Fruit fly (Drosophila melanogaster) whole organism, embryonic: Measurements from ENCODE around the gene CG3634.
A peak's percentile ranks its signal among the peaks of the same experiment; 100 is the strongest.

ENCODE experiments used
- B-H2 ChIP-seq: fragments of 200-800 bp; sonication (Bioruptor generic); optimal IDR thresholded peaks from 2 replicates; lab custom pipeline; 2018; ENCODE audit warnings: missing biosample characterization, mild to moderate bottlenecking, missing genetic modification characterization
- CG10147 ChIP-seq: fragments of 200-800 bp; sonication (Bioruptor generic); optimal IDR thresholded peaks from 2 replicates; lab custom pipeline; 2019; ENCODE audit warnings: missing biosample characterization, mild to moderate bottlenecking, missing genetic modification characterization, moderate library complexity
- CG10431 ChIP-seq: fragments of 200-800 bp; sonication (Bioruptor generic); optimal IDR thresholded peaks from 3 replicates; lab custom pipeline; 2018; ENCODE audit warnings: missing biosample characterization, mild to moderate bottlenecking, missing genetic modification characterization
- CG11085 ChIP-seq: fragments of 200-800 bp; sonication (Bioruptor generic); IDR thresholded peaks from 2 replicates; pipeline ENCODE4 v1.3.6; 2022; ENCODE audit warnings: missing biosample characterization, missing genetic modification characterization
- CG2129 ChIP-seq: fragments of 200-800 bp; sonication (Bioruptor generic); IDR thresholded peaks from 2 replicates; pipeline ENCODE4 v1.3.6; 2022; ENCODE audit warnings: missing biosample characterization, missing genetic modification characterization; ENCODE audit not compliant: partially characterized antibody
- CG2889 ChIP-seq: fragments of 200-800 bp; sonication (Bioruptor generic); IDR thresholded peaks from 3 replicates; pipeline ENCODE4 v1.3.6; 2022; ENCODE audit warnings: missing biosample characterization, missing genetic modification characterization
- CG34376 ChIP-seq: fragments of 200-800 bp; sonication (Bioruptor generic); optimal IDR thresholded peaks from 2 replicates; lab custom pipeline; 2018; ENCODE audit warnings: missing biosample characterization, mild to moderate bottlenecking, missing genetic modification characterization
- CG3995 ChIP-seq: fragments of 200-800 bp; sonication (Bioruptor generic); optimal IDR thresholded peaks from 3 replicates; lab custom pipeline; 2016; ENCODE audit warnings: missing biosample characterization, missing genetic modification characterization
- CG6689 ChIP-seq: fragments of 200-800 bp; sonication (Bioruptor generic); IDR thresholded peaks from 2 replicates; pipeline ENCODE4 v1.3.6; 2022; ENCODE audit warnings: missing biosample characterization, missing genetic modification characterization
- CG7745 ChIP-seq: fragments of 200-800 bp; sonication (Bioruptor generic); optimal IDR thresholded peaks from 2 replicates; lab custom pipeline; 2018; ENCODE audit warnings: missing biosample characterization, mild to moderate bottlenecking, missing genetic modification characterization, moderate library complexity
- CG9876 ChIP-seq: fragments of 200-800 bp; sonication (Bioruptor generic); optimal IDR thresholded peaks from 2 replicates; lab custom pipeline; 2016; ENCODE audit warnings: missing biosample characterization, missing genetic modification characterization
- D19A ChIP-seq: fragments of 200-800 bp; optimal IDR thresholded peaks from 3 replicates; lab custom pipeline; 2019; ENCODE audit warnings: missing biosample characterization, mild to moderate bottlenecking, missing genetic modification characterization, moderate library complexity
- Doc3 ChIP-seq: fragments of 200-800 bp; sonication (Bioruptor generic); IDR thresholded peaks from 3 replicates; pipeline ENCODE4 v1.3.6; 2022; ENCODE audit warnings: missing biosample characterization, missing genetic modification characterization; ENCODE audit not compliant: partially characterized antibody
- Fer1 ChIP-seq: fragments of 200-800 bp; sonication (Bioruptor generic); optimal IDR thresholded peaks from 2 replicates; lab custom pipeline; 2017; ENCODE audit warnings: missing biosample characterization, mild to moderate bottlenecking, missing genetic modification characterization
- Gsc ChIP-seq: fragments of 200-800 bp; sonication (Bioruptor generic); IDR thresholded peaks from 2 replicates; pipeline ENCODE4 v1.3.6; 2022; ENCODE audit warnings: missing biosample characterization, missing genetic modification characterization
- Hr51 ChIP-seq, 2 experiments: fragments of 200-800 bp; sonication (Bioruptor generic); optimal IDR thresholded peaks; 2 replicates in 1 of 2; 3 replicates in 1 of 2; lab custom pipeline; 2016 to 2018; ENCODE audit warnings: missing biosample characterization in 2 of 2, missing genetic modification characterization in 2 of 2, mild to moderate bottlenecking in 1 of 2, moderate library complexity in 1 of 2
- NC2α ChIP-seq: fragments of 200-800 bp; sonication (Bioruptor generic); optimal IDR thresholded peaks from 2 replicates; lab custom pipeline; 2016; ENCODE audit warnings: missing biosample characterization, missing genetic modification characterization
- Opbp ChIP-seq: fragments of 200-800 bp; sonication (Bioruptor generic); IDR thresholded peaks from 3 replicates; pipeline ENCODE4 v1.3.6; 2022; ENCODE audit warnings: missing biosample characterization, missing genetic modification characterization; ENCODE audit not compliant: partially characterized antibody
- Six4 ChIP-seq: fragments of 200-800 bp; sonication (Bioruptor generic); optimal IDR thresholded peaks from 2 replicates; lab custom pipeline; 2016; ENCODE audit warnings: missing biosample characterization, missing genetic modification characterization
- Sry-β ChIP-seq: fragments of 200-800 bp; sonication (Bioruptor generic); optimal IDR thresholded peaks from 2 replicates; lab custom pipeline; 2018; ENCODE audit warnings: missing biosample characterization, mild to moderate bottlenecking, missing genetic modification characterization, moderate library complexity
- Stat92E ChIP-seq, 3 experiments: fragments of >200 bp in 2 of 3; fragments of 200-800 bp in 1 of 3; sonication (Bioruptor generic) in 1 of 3; optimal IDR thresholded peaks; 2 replicates each; lab custom pipeline; 2017 to 2019; ENCODE audit warnings: missing biosample characterization in 3 of 3, missing genetic modification characterization in 3 of 3, mild to moderate bottlenecking in 1 of 3, moderate library complexity in 1 of 3
- ara ChIP-seq: fragments of 200-800 bp; sonication (Bioruptor generic); IDR thresholded peaks from 2 replicates; pipeline ENCODE4 v1.3.6; 2022; ENCODE audit warnings: missing biosample characterization, missing genetic modification characterization
- bbx ChIP-seq: fragments of 200-800 bp; sonication (Bioruptor generic); IDR thresholded peaks from 2 replicates; pipeline ENCODE4 v1.3.6; 2022; ENCODE audit warnings: missing biosample characterization, missing genetic modification characterization; ENCODE audit not compliant: partially characterized antibody
- cato ChIP-seq: fragments of 200-800 bp; sonication (Bioruptor generic); optimal IDR thresholded peaks from 2 replicates; lab custom pipeline; 2016; ENCODE audit warnings: missing biosample characterization, missing genetic modification characterization, borderline replicate concordance
- chif ChIP-seq, 2 experiments: fragments of 200-800 bp; sonication (Bioruptor generic); optimal IDR thresholded peaks; 3 replicates each; lab custom pipeline; 2016; ENCODE audit warnings: missing biosample characterization in 2 of 2, missing genetic modification characterization in 2 of 2
- disco-r ChIP-seq: fragments of 200-800 bp; sonication (Bioruptor generic); optimal IDR thresholded peaks from 2 replicates; lab custom pipeline; 2016; ENCODE audit warnings: missing biosample characterization, missing genetic modification characterization
- esg ChIP-seq: fragments of 200-800 bp; sonication (Bioruptor generic); conservative IDR thresholded peaks from 2 replicates; pipeline ENCODE4 v1.3.6; 2022; ENCODE audit warnings: missing biosample characterization, missing genetic modification characterization
- fd96Cb ChIP-seq: fragments of 200-800 bp; sonication (Bioruptor generic); optimal IDR thresholded peaks from 2 replicates; lab custom pipeline; 2018; ENCODE audit warnings: missing biosample characterization, mild to moderate bottlenecking, missing genetic modification characterization, moderate library complexity
- h ChIP-seq: fragments of >200 bp; optimal IDR thresholded peaks from 2 replicates; lab custom pipeline; 2017
- insv ChIP-seq, 2 experiments: fragments of 200-800 bp; sonication (Bioruptor generic); optimal IDR thresholded peaks; 3 replicates each; lab custom pipeline; 2016 to 2018; ENCODE audit warnings: missing biosample characterization in 2 of 2, missing genetic modification characterization in 2 of 2
- kah ChIP-seq: fragments of 200-800 bp; sonication (Bioruptor generic); optimal IDR thresholded peaks from 2 replicates; lab custom pipeline; 2018; ENCODE audit warnings: missing biosample characterization, mild to moderate bottlenecking, missing genetic modification characterization
- nom ChIP-seq: fragments of 200-800 bp; sonication (Bioruptor generic); optimal IDR thresholded peaks from 2 replicates; lab custom pipeline; 2017; ENCODE audit warnings: missing biosample characterization, missing genetic modification characterization, mild to moderate bottlenecking, moderate library complexity, missing genetic modification reagents
- pan ChIP-seq, 4 experiments: fragments of >200 bp in 3 of 4; fragments of 200-800 bp in 1 of 4; sonication (Bioruptor generic) in 1 of 4; optimal IDR thresholded peaks in 3 of 4; IDR thresholded peaks in 1 of 4; 2 replicates each; pipeline versions ENCODE4 v1.3.6 to Lab custom; 2017 to 2022; ENCODE audit warnings: missing biosample characterization in 2 of 4, missing genetic modification characterization in 2 of 4, mixed read lengths in 1 of 4
- ranshi ChIP-seq: fragments of 200-800 bp; sonication (Bioruptor generic); IDR thresholded peaks from 2 replicates; pipeline ENCODE4 v1.3.6; 2022; ENCODE audit warnings: missing biosample characterization, missing genetic modification characterization
- sc ChIP-seq, 3 experiments: fragments of >200 bp in 2 of 3; fragments of 200-800 bp in 1 of 3; sonication (Bioruptor generic) in 1 of 3; optimal IDR thresholded peaks; 2 replicates in 2 of 3; 3 replicates in 1 of 3; lab custom pipeline; 2017; ENCODE audit warnings: mild to moderate bottlenecking in 1 of 3, missing biosample characterization in 1 of 3, missing genetic modification characterization in 1 of 3, missing genetic modification reagents in 1 of 3
- shn ChIP-seq: fragments of 200-800 bp; sonication (Bioruptor generic); optimal IDR thresholded peaks from 3 replicates; lab custom pipeline; 2016; ENCODE audit warnings: missing biosample characterization, missing genetic modification characterization
- stc ChIP-seq: fragments of 200-800 bp; sonication (Bioruptor generic); IDR thresholded peaks from 2 replicates; pipeline ENCODE4 v1.3.6; 2022; ENCODE audit warnings: missing biosample characterization, missing genetic modification characterization
- tap ChIP-seq: fragments of 200-800 bp; optimal IDR thresholded peaks from 3 replicates; lab custom pipeline; 2019; ENCODE audit warnings: missing biosample characterization, mild to moderate bottlenecking, missing genetic modification characterization, moderate library complexity
- z ChIP-seq: fragments of 200-800 bp; sonication (Bioruptor generic); IDR thresholded peaks from 3 replicates; pipeline ENCODE4 v1.3.6; 2022; ENCODE audit warnings: missing biosample characterization, missing genetic modification characterization

CG3634 gene

DNA sequence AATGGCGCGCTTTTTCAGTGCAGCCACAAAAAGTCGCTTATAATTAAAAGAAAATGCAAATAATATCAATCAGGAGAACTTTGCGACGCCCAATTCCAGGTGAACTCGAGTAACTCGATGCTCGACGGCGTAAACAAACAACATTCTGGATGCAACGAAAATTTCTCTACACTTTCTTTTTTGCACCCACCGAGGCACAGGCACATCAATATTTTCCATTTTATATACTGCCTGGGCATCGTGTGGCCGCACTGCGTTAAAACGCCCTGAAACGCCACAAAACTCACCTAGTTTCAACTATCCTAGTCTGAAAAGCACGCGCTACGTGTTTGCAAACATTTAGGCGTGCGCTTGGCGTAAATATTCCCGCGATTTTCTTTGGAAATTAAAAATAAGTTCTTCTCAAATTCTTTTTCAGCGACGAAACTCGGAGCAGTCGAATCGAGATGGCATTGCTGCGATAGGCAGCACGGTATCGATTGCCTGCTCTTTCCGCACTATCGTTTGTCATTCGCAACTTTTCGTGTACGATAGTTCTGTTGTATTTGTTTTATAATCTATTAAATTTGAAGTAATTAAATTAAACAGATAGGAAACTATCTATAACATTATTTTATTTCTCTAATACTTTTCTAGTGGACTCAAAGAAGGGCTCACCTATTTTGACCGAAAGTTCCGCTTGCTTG, 23.2 kb downstream of the CG3634 start, which contains the start of gene Pcif1 (continued):
- TF ChIP-seq cato (GFP tag; lab: Kevin White, UChicago) (no peak), sc (optimal IDR thresholded peaks at IDR 0.05; lab: Kevin White, UChicago) (no peak), sc (GFP tag; optimal IDR thresholded peaks at IDR 0.05; lab: Kevin White, UChicago) (no peak), Hr51 (GFP tag; optimal IDR thresholded peaks at IDR 0.05; lab: Kevin White, UChicago) (no peak), CG34376 (GFP tag; lab: Kevin White, UChicago) (peak; percentile 32), Doc3 (GFP tag; lab: Robert Waterston, UW) (peak; percentile 98), Sry-β (GFP tag; lab: Kevin White, UChicago) (peak; percentile 39), CG7745 (tag; lab: Kevin White, UChicago) (no peak), pan (optimal IDR thresholded peaks at IDR 0.05; lab: Kevin White, UChicago) (no peak), pan (GFP tag; optimal IDR thresholded peaks at IDR 0.05 in 1 of 2, IDR thresholded peaks at IDR 0.05 in 1 of 2) (no peak), Six4 (GFP tag; lab: Kevin White, UChicago) (no peak), CG10147 (GFP tag; lab: Kevin White, UChicago) (no peak), Fer1 (GFP tag; lab: Kevin White, UChicago) (no peak), fd96Cb (tag; lab: Kevin White, UChicago) (no peak), kah (GFP tag; lab: Kevin White, UChicago) (peak; percentile 1), ara (GFP tag; lab: Robert Waterston, UW) (no peak), h (lab: Kevin White, UChicago) (no peak), disco-r (GFP tag; lab: Kevin White, UChicago) (no peak), esg (no peak), CG9876 (GFP tag; lab: Kevin White, UChicago) (no peak), CG11085 (GFP tag; lab: Robert Waterston, UW) (no peak), bbx (GFP tag; lab: Robert Waterston, UW) (peak; percentile 100), insv (GFP tag; optimal IDR thresholded peaks at IDR 0.05; lab: Kevin White, UChicago) (no peak), chif (GFP tag; optimal IDR thresholded peaks at IDR 0.05; lab: Kevin White, UChicago) (no peak), Gsc (GFP tag; lab: Robert Waterston, UW) (no peak), z (no peak), CG3995 (GFP tag; lab: Kevin White, UChicago) (peak; percentile 41), CG2889 (no peak), CG2129 (GFP tag; lab: Robert Waterston, UW) (peak; percentile 98), ranshi (GFP tag; lab: Robert Waterston, UW) (no peak), Stat92E (GFP tag; optimal IDR thresholded peaks at IDR 0.05; lab: Kevin White, UChicago) (no peak), B-H2 (GFP tag; lab: Kevin White, UChicago) (peak; percentile 29), NC2α (no peak), shn (GFP tag; lab: Kevin White, UChicago) (no peak), tap (no peak), Opbp (GFP tag; lab: Robert Waterston, UW) (peak; percentile 99), D19A (tag; lab: Kevin White, UChicago) (peak; percentile 72), nom (peak; percentile 39), CG10431 (GFP tag; lab: Kevin White, UChicago) (no peak), CG6689 (no peak), stc (GFP tag; lab: Robert Waterston, UW) (no peak)
- TF ChIP-seq, all 482 proteins: peak for 132
